Worm (Caenorhabditis elegans) whole organism, L4/young adult: ENCODE data around the gene R11D1.2.

ENCODE experiments used
- W03F9.2 ChIP-seq: fragments of 150-350 bp; optimal IDR thresholded peaks from 2 replicates; lab custom pipeline; 2014; ENCODE audit warnings: missing biosample characterization, missing genetic modification characterization
- dao-5 ChIP-seq: sonication (generic microtip); optimal IDR thresholded peaks from 2 replicates; lab custom pipeline; 2016; ENCODE audit warnings: missing genotype, missing genetic modification characterization, moderate library complexity, missing compliant biosample characterization
- him-1 ChIP-seq: sonication (generic microtip); optimal IDR thresholded peaks from 2 replicates; lab custom pipeline; 2016; ENCODE audit warnings: missing genotype, missing genetic modification reagents, missing genetic modification characterization, missing compliant biosample characterization

Gene R11D1.2

ce11 chrV:12696790-12697189 is 11.6 kb upstream of the R11D1.2 start:
- no peak for TF ChIP-seq dao-5 (tag; lab: Kevin White, UChicago)
- TF ChIP-seq W03F9.2 (tag; lab: Kevin White, UChicago) = peak; percentile 62
- no peak for TF ChIP-seq him-1 (tag; lab: Kevin White, UChicago)

ce11 chrV:12697364-12697901 is 11.0 kb upstream of the R11D1.2 start, which contains the start of gene istr-1:
TSS of gene istr-1 (plus strand) at chrV:12697858.
- TF ChIP-seq W03F9.2 (tag; lab: Kevin White, UChicago) (no peak), him-1 (tag; lab: Kevin White, UChicago) (no peak), dao-5 (tag; lab: Kevin White, UChicago) (no peak)

ce11 chrV:12701613-12702012 is 6.8 kb upstream of the R11D1.2 start:
- TF ChIP-seq him-1 (tag; lab: Kevin White, UChicago) (no peak), W03F9.2 (tag; lab: Kevin White, UChicago) (no peak), dao-5 (tag; lab: Kevin White, UChicago) (no peak)

- TF ChIP-seq dao-5 (tag; lab: Kevin White, UChicago) (no peak), him-1 (tag; lab: Kevin White, UChicago) (no peak), W03F9.2 (tag; lab: Kevin White, UChicago) (no peak)
These were observed 4.3 kb upstream of the R11D1.2 start, which contains the start of gene R11D1.1 for ce11 chrV:12704077-12704476. TSS of gene R11D1.1 (plus strand) at chrV:12704377.

ce11 chrV:12706511-12706910 is 1.9 kb upstream of the R11D1.2 start:
- TF ChIP-seq him-1 (tag; lab: Kevin White, UChicago) (no peak), W03F9.2 (tag; lab: Kevin White, UChicago) (no peak), dao-5 (tag; lab: Kevin White, UChicago) (no peak)

- TF ChIP-seq W03F9.2 (tag; lab: Kevin White, UChicago) = no peak
- TF ChIP-seq him-1 (tag; lab: Kevin White, UChicago) = no peak
- no peak for TF ChIP-seq dao-5 (tag; lab: Kevin White, UChicago)
These were observed 3.6 kb downstream of the R11D1.2 start, which contains the start of gene R11D1.3 for ce11 chrV:12711999-12712398. TSS of gene R11D1.3 (minus strand) at chrV:12712099.

- no peak for TF ChIP-seq dao-5 (tag; lab: Kevin White, UChicago)
- no peak for TF ChIP-seq him-1 (tag; lab: Kevin White, UChicago)
- no peak for TF ChIP-seq W03F9.2 (tag; lab: Kevin White, UChicago)
These were observed 5.7 kb downstream of the R11D1.2 start, which contains the start of gene R11D1.4 for ce11 chrV:12714120-12714519. TSS of gene R11D1.4 (minus strand) at chrV:12714220.

- no peak for TF ChIP-seq him-1 (tag; lab: Kevin White, UChicago)
- TF ChIP-seq dao-5 (tag; lab: Kevin White, UChicago) = no peak
- no peak for TF ChIP-seq W03F9.2 (tag; lab: Kevin White, UChicago)
These were observed 8.0 kb downstream of the R11D1.2 start, which contains the start of gene str-178 for ce11 chrV:12716447-12716846. TSS of gene str-178 (minus strand) at chrV:12716547.

- TF ChIP-seq him-1 (tag; lab: Kevin White, UChicago) = no peak
- TF ChIP-seq dao-5 (tag; lab: Kevin White, UChicago) = no peak
- no peak for TF ChIP-seq W03F9.2 (tag; lab: Kevin White, UChicago)
These were observed 10.2 kb downstream of the R11D1.2 start, which contains the start of gene str-181 for ce11 chrV:12718622-12719021. TSS of gene str-181 (minus strand) at chrV:12718722.

ce11 chrV:12719713-12720112 is 11.3 kb downstream of the R11D1.2 start, which contains the start of gene R11D1.7:
TSS of gene R11D1.7 (plus strand) at chrV:12720013.
- TF ChIP-seq dao-5 (tag; lab: Kevin White, UChicago) = no peak
- TF ChIP-seq W03F9.2 (tag; lab: Kevin White, UChicago) = no peak
- no peak for TF ChIP-seq him-1 (tag; lab: Kevin White, UChicago)

- TF ChIP-seq him-1 (tag; lab: Kevin White, UChicago) (no peak), W03F9.2 (tag; lab: Kevin White, UChicago) (no peak), dao-5 (tag; lab: Kevin White, UChicago) (no peak)
These were observed 17.5 kb downstream of the R11D1.2 start, which contains the start of gene R11D1.12 for ce11 chrV:12725893-12726292. TSS of gene R11D1.12 (minus strand) at chrV:12725993.

- TF ChIP-seq him-1 (tag; lab: Kevin White, UChicago) (no peak), dao-5 (tag; lab: Kevin White, UChicago) (no peak), W03F9.2 (tag; lab: Kevin White, UChicago) (no peak)
These were observed 18.8 kb downstream of the R11D1.2 start, which contains the start of gene R11D1.13 for ce11 chrV:12727104-12727637. TSS of gene R11D1.13 (plus strand) at chrV:12727154.

ce11 chrV:12728062-12728665 is 19.8 kb downstream of the R11D1.2 start, which contains the start of the genes rpl-28 and mrpl-49:
TSS of gene rpl-28 (minus strand) at chrV:12728112.
TSS of gene mrpl-49 (plus strand) at chrV:12728631.
- TF ChIP-seq dao-5 (tag; lab: Kevin White, UChicago) (no peak), him-1 (tag; lab: Kevin White, UChicago) (peak; percentile 15), W03F9.2 (tag; lab: Kevin White, UChicago) (peak; percentile 93)
